Fruit fly (Drosophila melanogaster) S2 (cell line): ENCODE results near the gene Cad88C.

Experiments used
- CG8478 ChIP-seq: fragments of >200 bp; optimal IDR thresholded peaks from 2 replicates; lab custom pipeline; 2018
- CTCF ChIP-seq, 2 experiments: fragments of >200 bp; optimal IDR thresholded peaks; 2 replicates each; lab custom pipeline; 2018

DNA sequence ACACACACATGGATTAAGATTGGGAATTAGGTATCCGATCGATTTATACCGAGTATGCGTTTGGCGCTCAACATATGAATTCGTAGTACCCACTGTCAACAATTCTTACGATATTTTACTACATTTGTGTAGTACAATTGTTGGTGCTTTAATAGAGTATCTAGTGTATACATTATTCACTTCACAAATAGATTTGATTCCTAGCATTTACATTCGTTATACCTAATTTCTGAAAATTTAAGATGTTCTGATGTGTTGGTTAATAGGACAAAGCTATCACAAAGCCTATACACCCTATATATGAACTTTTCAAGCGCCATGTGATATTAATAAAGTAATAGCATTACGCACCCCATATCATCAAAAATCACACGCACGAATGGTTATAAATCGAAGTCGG lies 5.6 kb upstream of the Cad88C start:
- TF ChIP-seq CG8478 (lab: Kevin White, UChicago), result no peak
- no peak for TF ChIP-seq CTCF (optimal IDR thresholded peaks at IDR 0.05; lab: Kevin White, UChicago)
